Worm (Caenorhabditis elegans) whole organism, L3 larva: ENCODE results near the gene T19B10.2.

ENCODE experiments used
- ZK546.5 ChIP-seq: sonication (generic microtip); optimal IDR thresholded peaks from 2 replicates; lab custom pipeline; 2017; ENCODE audit warnings: missing biosample characterization, missing genetic modification characterization
- aly-2 ChIP-seq: fragments of 150-350 bp; optimal IDR thresholded peaks from 2 replicates; lab custom pipeline; 2014; ENCODE audit warnings: missing biosample characterization, missing genetic modification characterization
- ama-1 ChIP-seq: fragments of 150-350 bp; optimal IDR thresholded peaks from 2 replicates; lab custom pipeline; 2018
- ceh-28 ChIP-seq: fragments of 150-350 bp; optimal IDR thresholded peaks from 2 replicates; lab custom pipeline; 2014; ENCODE audit warnings: missing biosample characterization, missing genetic modification reagents, missing genetic modification characterization
- ceh-82 ChIP-seq: fragments of 150-350 bp; optimal IDR thresholded peaks from 2 replicates; lab custom pipeline; 2014; ENCODE audit warnings: missing biosample characterization, missing genetic modification characterization
- ceh-9 ChIP-seq: sonication (generic microtip); optimal IDR thresholded peaks from 2 replicates; lab custom pipeline; 2018; ENCODE audit warnings: missing biosample characterization, missing genetic modification characterization
- daf-12 ChIP-seq: fragments of 150-350 bp; optimal IDR thresholded peaks from 2 replicates; lab custom pipeline; 2014; ENCODE audit warnings: missing biosample characterization, missing genetic modification reagents, missing genetic modification characterization
- egl-27 ChIP-seq: sonication (generic microtip); optimal IDR thresholded peaks from 4 replicates; lab custom pipeline; 2017; ENCODE audit warnings: missing biosample characterization, missing genetic modification reagents, missing genetic modification characterization
- elt-1 ChIP-seq: fragments of 150-350 bp; optimal IDR thresholded peaks from 2 replicates; lab custom pipeline; 2014; ENCODE audit warnings: missing biosample characterization, missing genetic modification characterization
- elt-2 ChIP-seq: sonication (generic microtip); optimal IDR thresholded peaks from 2 replicates; lab custom pipeline; 2016; ENCODE audit warnings: missing genetic modification reagents, mild to moderate bottlenecking, missing genetic modification characterization, missing compliant biosample characterization
- elt-3 ChIP-seq, 3 experiments: fragments of 150-350 bp in 1 of 3; sonication (generic microtip) in 2 of 3; optimal IDR thresholded peaks; 2 replicates in 2 of 3; 4 replicates in 1 of 3; lab custom pipeline; 2014 to 2017; ENCODE audit warnings: missing biosample characterization in 3 of 3, missing genetic modification characterization in 3 of 3
- fos-1 ChIP-seq: fragments of 150-350 bp; optimal IDR thresholded peaks from 2 replicates; lab custom pipeline; 2014; ENCODE audit warnings: missing biosample characterization, missing genetic modification characterization
- hmg-11 ChIP-seq: sonication (generic microtip); optimal IDR thresholded peaks from 2 replicates; lab custom pipeline; 2016; ENCODE audit warnings: missing genetic modification characterization, missing compliant biosample characterization
- jun-1 ChIP-seq: fragments of 150-350 bp; optimal IDR thresholded peaks from 2 replicates; lab custom pipeline; 2014; ENCODE audit warnings: missing biosample characterization, missing genetic modification reagents, missing genetic modification characterization
- lin-15B ChIP-seq: fragments of 150-350 bp; optimal IDR thresholded peaks from 2 replicates; lab custom pipeline; 2014; ENCODE audit warnings: missing biosample characterization, missing genetic modification characterization
- lin-39 ChIP-seq: fragments of 150-350 bp; optimal IDR thresholded peaks from 2 replicates; lab custom pipeline; 2018; ENCODE audit warnings: missing biosample characterization, missing genetic modification reagents, missing genetic modification characterization
- lsy-12 ChIP-seq: sonication (generic microtip); optimal IDR thresholded peaks from 2 replicates; lab custom pipeline; 2016; ENCODE audit warnings: mild to moderate bottlenecking, missing genetic modification characterization, missing compliant biosample characterization
- mml-1 ChIP-seq: fragments of 150-350 bp; sonication (generic microtip); optimal IDR thresholded peaks from 3 replicates; lab custom pipeline; 2014; ENCODE audit warnings: missing biosample characterization, missing genetic modification characterization
- nhr-11 ChIP-seq: fragments of 150-350 bp; optimal IDR thresholded peaks from 2 replicates; lab custom pipeline; 2014; ENCODE audit warnings: missing biosample characterization, missing genetic modification characterization
- nhr-12 ChIP-seq: fragments of 150-350 bp; optimal IDR thresholded peaks from 2 replicates; lab custom pipeline; 2014; ENCODE audit warnings: missing biosample characterization, missing genetic modification characterization
- nhr-25 ChIP-seq: sonication (generic microtip); optimal IDR thresholded peaks from 2 replicates; lab custom pipeline; 2017; ENCODE audit warnings: missing biosample characterization, missing genetic modification characterization
- nhr-43 ChIP-seq: sonication (generic microtip); optimal IDR thresholded peaks from 2 replicates; lab custom pipeline; 2016; ENCODE audit warnings: mild to moderate bottlenecking, missing genetic modification characterization, missing compliant biosample characterization; ENCODE audit not compliant: poor library complexity, severe bottlenecking
- nhr-67 ChIP-seq: fragments of 150-350 bp; optimal IDR thresholded peaks from 2 replicates; lab custom pipeline; 2014; ENCODE audit warnings: missing biosample characterization, missing genetic modification characterization
- pha-4 ChIP-seq: fragments of 150-350 bp; optimal IDR thresholded peaks from 2 replicates; lab custom pipeline; 2014; ENCODE audit warnings: missing biosample characterization, missing genetic modification reagents, missing genetic modification characterization
- sea-2 ChIP-seq: fragments of 150-350 bp; sonication (generic microtip); optimal IDR thresholded peaks from 4 replicates; lab custom pipeline; 2014; ENCODE audit warnings: missing biosample characterization, missing genetic modification reagents, missing genetic modification characterization
- skn-1 ChIP-seq: fragments of 150-350 bp; optimal IDR thresholded peaks from 2 replicates; lab custom pipeline; 2014; ENCODE audit warnings: missing biosample characterization, missing genetic modification characterization
- snpc-4 ChIP-seq: fragments of 150-350 bp; optimal IDR thresholded peaks from 2 replicates; lab custom pipeline; 2014; ENCODE audit warnings: missing biosample characterization, missing genetic modification characterization
- tbx-2 ChIP-seq: sonication (generic microtip); optimal IDR thresholded peaks from 2 replicates; lab custom pipeline; 2016; ENCODE audit warnings: mild to moderate bottlenecking, missing genetic modification characterization, missing compliant biosample characterization
- unc-39 ChIP-seq: sonication (generic microtip); optimal IDR thresholded peaks from 4 replicates; lab custom pipeline; 2017; ENCODE audit warnings: missing biosample characterization, missing genetic modification characterization
- unc-62 ChIP-seq: fragments of 150-350 bp; sonication (generic microtip); optimal IDR thresholded peaks from 4 replicates; lab custom pipeline; 2014; ENCODE audit warnings: missing biosample characterization, missing genetic modification reagents, missing genetic modification characterization
- zag-1 ChIP-seq: fragments of 150-350 bp; optimal IDR thresholded peaks from 2 replicates; lab custom pipeline; 2014; ENCODE audit warnings: missing biosample characterization, missing genetic modification characterization
- ztf-11 ChIP-seq: fragments of 150-350 bp; optimal IDR thresholded peaks from 2 replicates; lab custom pipeline; 2014; ENCODE audit warnings: missing biosample characterization, missing genetic modification characterization
- ztf-4 ChIP-seq: fragments of 150-350 bp; optimal IDR thresholded peaks from 2 replicates; lab custom pipeline; 2014; ENCODE audit warnings: missing biosample characterization, missing genetic modification characterization

The T19B10.2 gene

ce11 chrV:11251798-11252197 is 30.7 kb downstream of the T19B10.2 start:
- TF ChIP-seq nhr-43 (tag; lab: Kevin White, UChicago): no peak
- no peak for TF ChIP-seq ztf-4 (tag; lab: Kevin White, UChicago)
- no peak for TF ChIP-seq ceh-82 (tag; lab: Kevin White, UChicago)
- TF ChIP-seq hmg-11 (tag; lab: Kevin White, UChicago): no peak
- no peak for TF ChIP-seq elt-1 (tag; lab: Kevin White, UChicago)
- TF ChIP-seq lsy-12 (tag; lab: Kevin White, UChicago): no peak
- no peak for TF ChIP-seq zag-1
- TF ChIP-seq lin-39 (tag; lab: Kevin White, UChicago): no peak
- TF ChIP-seq daf-12 (tag; lab: Kevin White, UChicago): no peak
- no peak for TF ChIP-seq nhr-25 (tag; lab: Kevin White, UChicago)
- TF ChIP-seq lin-15B: no peak
- TF ChIP-seq ama-1 (lab: Kevin White, UChicago): no peak
- TF ChIP-seq mml-1 (tag; lab: Kevin White, UChicago): no peak
- TF ChIP-seq pha-4 (tag; lab: Kevin White, UChicago): no peak
- TF ChIP-seq tbx-2: no peak

DNA sequence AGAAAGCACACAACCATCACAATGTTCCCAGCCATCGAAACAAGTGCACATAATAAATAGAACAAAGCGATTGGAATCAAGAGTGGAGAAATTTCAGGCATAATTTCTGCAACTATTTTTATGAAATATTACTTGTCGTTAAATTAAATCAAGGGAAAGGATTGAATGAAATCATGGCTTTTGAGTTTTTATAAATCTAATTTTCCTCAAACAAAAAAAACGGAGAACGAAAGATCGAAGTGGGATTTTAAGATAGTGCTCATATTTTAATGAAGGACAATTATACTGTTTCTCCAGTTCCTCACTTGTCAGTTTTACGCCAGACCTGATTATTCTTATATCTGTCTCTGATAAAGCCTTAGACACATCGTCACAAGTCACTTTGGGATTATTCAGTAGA is 31.3 kb downstream of the T19B10.2 start, which contains the start of gene srsx-33:
Gene srsx-33, minus strand, starts transcription at position 101 of the 400 bp plus-strand sequence.
- TF ChIP-seq ztf-11 (tag; lab: Kevin White, UChicago): no peak
- TF ChIP-seq, all 47 proteins: peak for 0

DNA sequence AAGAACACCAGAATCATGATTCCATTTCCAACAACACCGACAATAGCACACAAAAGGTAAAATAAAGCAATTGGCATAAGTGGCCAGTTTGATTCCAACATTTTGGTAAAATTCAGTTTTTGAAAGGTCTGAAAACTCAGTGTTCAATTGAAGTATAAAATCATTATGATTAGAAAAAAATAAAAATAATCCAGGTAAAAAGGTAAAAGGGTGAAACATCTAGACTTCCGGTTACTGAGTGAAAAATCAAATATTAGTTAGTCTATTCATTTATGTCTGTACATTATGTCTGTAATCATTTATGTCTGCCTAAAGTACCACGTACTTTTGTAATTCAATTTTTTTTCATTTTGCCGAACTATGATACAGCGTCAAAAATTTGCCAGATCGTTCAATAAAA is 33.9 kb downstream of the T19B10.2 start, which contains the start of gene srsx-31:
Gene srsx-31, minus strand, starts transcription at position 101 of the 400 bp plus-strand sequence.
- no peak for TF ChIP-seq ceh-28 (tag; lab: Kevin White, UChicago)
- no peak for TF ChIP-seq mml-1 (tag; lab: Kevin White, UChicago)
- TF ChIP-seq, all 47 proteins: peak for 0

ce11 chrV:11258896-11259295 is 37.8 kb downstream of the T19B10.2 start, which contains the start of gene lgc-36:
lgc-36 (minus strand) TSS chrV:11258996.
- no peak for TF ChIP-seq lin-39 (tag; lab: Kevin White, UChicago)
- TF ChIP-seq unc-62 (GFP tag; lab: Kevin White, UChicago): no peak
- TF ChIP-seq fos-1 (tag; lab: Kevin White, UChicago): no peak
- TF ChIP-seq daf-12 (tag; lab: Kevin White, UChicago): no peak
- TF ChIP-seq unc-39 (tag; lab: Kevin White, UChicago): no peak
- TF ChIP-seq lsy-12 (tag; lab: Kevin White, UChicago): no peak
- TF ChIP-seq ama-1 (lab: Kevin White, UChicago): no peak
- no peak for TF ChIP-seq ZK546.5
- no peak for TF ChIP-seq nhr-11 (tag; lab: Kevin White, UChicago)
- TF ChIP-seq lin-15B: no peak
- no peak for TF ChIP-seq elt-2
- TF ChIP-seq hmg-11 (tag; lab: Kevin White, UChicago): no peak
- no peak for TF ChIP-seq egl-27
- no peak for TF ChIP-seq sea-2 (GFP tag; lab: Kevin White, UChicago)
- no peak for TF ChIP-seq pha-4 (tag; lab: Kevin White, UChicago)
- no peak for TF ChIP-seq elt-1 (tag; lab: Kevin White, UChicago)
- TF ChIP-seq aly-2 (tag; lab: Kevin White, UChicago): no peak
- TF ChIP-seq ztf-4 (tag; lab: Kevin White, UChicago): no peak
- TF ChIP-seq, all 47 proteins: peak for 0

DNA sequence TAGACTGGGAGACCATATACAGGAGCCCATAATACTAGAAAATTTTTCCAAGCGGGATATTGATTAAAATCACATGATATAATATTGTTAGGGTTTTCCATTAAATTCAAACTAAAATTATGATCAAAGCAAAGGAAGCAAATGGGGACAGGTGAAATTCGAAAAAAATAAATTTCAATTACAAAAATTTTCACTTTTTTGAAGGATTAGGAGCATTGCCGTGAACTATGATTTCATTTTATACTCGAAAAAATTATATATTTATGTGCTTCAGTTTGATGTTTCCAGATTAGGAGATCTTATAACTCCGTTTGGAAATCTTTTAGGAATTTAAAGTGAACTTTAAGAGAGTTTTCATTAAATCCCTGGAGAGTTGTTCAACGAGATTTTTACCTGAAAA is 39.5 kb downstream of the T19B10.2 start, which contains the start of gene F07B10.7:
Gene F07B10.7, minus strand, starts transcription at position 101 of the 400 bp plus-strand sequence.
- TF ChIP-seq tbx-2: no peak
- TF ChIP-seq hmg-11 (tag; lab: Kevin White, UChicago): no peak
- no peak for TF ChIP-seq snpc-4 (tag; lab: Kevin White, UChicago)
- no peak for TF ChIP-seq mml-1 (tag; lab: Kevin White, UChicago)
- no peak for TF ChIP-seq elt-2
- TF ChIP-seq nhr-67 (tag; lab: Kevin White, UChicago): no peak
- no peak for TF ChIP-seq nhr-12 (tag; lab: Kevin White, UChicago)
- TF ChIP-seq lsy-12 (tag; lab: Kevin White, UChicago): no peak
- no peak for TF ChIP-seq jun-1 (tag; lab: Kevin White, UChicago)
- TF ChIP-seq lin-39 (tag; lab: Kevin White, UChicago): no peak
- no peak for TF ChIP-seq ceh-28 (tag; lab: Kevin White, UChicago)
- TF ChIP-seq skn-1 (tag; lab: Kevin White, UChicago): no peak
- TF ChIP-seq elt-3 (tag; optimal IDR thresholded peaks at IDR 0.05; lab: Kevin White, UChicago): no peak
- no peak for TF ChIP-seq ceh-9 (tag; lab: Kevin White, UChicago)
